Fruit fly (Drosophila melanogaster): Measurements from ENCODE around the gene CG33252.

dm6 chrX:16911962-16912361, 15.0 kb upstream of the CG33252 start:
- no peak for TF ChIP-seq B-H1 (GFP tag; IDR thresholded peaks at IDR 0.05)
- no peak for TF ChIP-seq phol (tag; optimal IDR thresholded peaks at IDR 0.05)
- TF ChIP-seq CG13424 (tag; optimal IDR thresholded peaks at IDR 0.05), result no peak
- TF ChIP-seq HLH54F (GFP tag; optimal IDR thresholded peaks at IDR 0.05), result no peak
- TF ChIP-seq Gug (GFP tag; IDR thresholded peaks at IDR 0.05), result no peak
- no peak for TF ChIP-seq Ssrp (tag; optimal IDR thresholded peaks at IDR 0.05)
- TF ChIP-seq CG3726 (GFP tag; IDR thresholded peaks at IDR 0.05), result no peak
- TF ChIP-seq caup (GFP tag; optimal IDR thresholded peaks at IDR 0.05; ENCODE audit: severe bottlenecking), result no peak
- TF ChIP-seq CG8765 (GFP tag; IDR thresholded peaks at IDR 0.05), result no peak
- TF ChIP-seq en (GFP tag; optimal IDR thresholded peaks at IDR 0.05), result no peak
- TF ChIP-seq CG12299 (tag; optimal IDR thresholded peaks at IDR 0.05), result no peak
- TF ChIP-seq Lpt (GFP tag; optimal IDR thresholded peaks at IDR 0.05), result no peak
- TF ChIP-seq CG6854 (GFP tag; optimal IDR thresholded peaks at IDR 0.05), result no peak

Measured in whole organism, embryonic.